Worm (Caenorhabditis elegans) whole organism, L4/young adult: ENCODE results near the gene C29F7.2.

ENCODE experiments used
- W03F9.2 ChIP-seq: fragments of 150-350 bp; optimal IDR thresholded peaks from 2 replicates; lab custom pipeline; 2014; ENCODE audit warnings: missing biosample characterization, missing genetic modification characterization
- dao-5 ChIP-seq: sonication (generic microtip); optimal IDR thresholded peaks from 2 replicates; lab custom pipeline; 2016; ENCODE audit warnings: missing genotype, missing genetic modification characterization, moderate library complexity, missing compliant biosample characterization
- him-1 ChIP-seq: sonication (generic microtip); optimal IDR thresholded peaks from 2 replicates; lab custom pipeline; 2016; ENCODE audit warnings: missing genotype, missing genetic modification reagents, missing genetic modification characterization, missing compliant biosample characterization

- TF ChIP-seq him-1 = no peak
- TF ChIP-seq W03F9.2 (tag; lab: Kevin White, UChicago) = no peak
- TF ChIP-seq dao-5 (tag; lab: Kevin White, UChicago) = no peak
These were observed 40.6 kb downstream of the C29F7.2 start, which contains the start of gene flr-1 for ce11 chrX:13456442-13456841.
